Worm (Caenorhabditis elegans) whole organism, midembryonic: ENCODE measurements around the gene Y45G5AM.5.
A peak's percentile ranks its signal among the peaks of the same experiment; 100 is the strongest.

ENCODE experiments used
- T22C8.4 ChIP-seq: fragments of 200-800 bp; sonication (Bioruptor generic); IDR thresholded peaks from 2 replicates; pipeline ENCODE4 v1.3.6; 2022; ENCODE audit warnings: missing genetic modification characterization, missing compliant biosample characterization
- cog-1 ChIP-seq: sonication (generic microtip); optimal IDR thresholded peaks from 2 replicates; lab custom pipeline; 2016; ENCODE audit warnings: missing genetic modification characterization, missing compliant biosample characterization
- flt-1 ChIP-seq: fragments of 200-800 bp; sonication (Bioruptor generic); IDR thresholded peaks from 2 replicates; pipeline ENCODE4 v1.3.6; 2022; ENCODE audit warnings: missing genetic modification characterization, missing compliant biosample characterization
- klf-2 ChIP-seq: fragments of 200-800 bp; sonication (Bioruptor generic); conservative IDR thresholded peaks from 2 replicates; pipeline ENCODE4 v1.3.6; 2022; ENCODE audit warnings: missing genetic modification reagents, missing genetic modification characterization, missing compliant biosample characterization
- med-1 ChIP-seq: sonication (generic microtip); optimal IDR thresholded peaks from 2 replicates; lab custom pipeline; 2017; ENCODE audit warnings: missing genetic modification characterization, mild to moderate bottlenecking, missing compliant biosample characterization, antibody characterized with exemption, missing genetic modification reagents; ENCODE audit not compliant: insufficient read depth
- ref-1 ChIP-seq: fragments of 200-800 bp; sonication (Bioruptor generic); conservative IDR thresholded peaks from 2 replicates; pipeline ENCODE4 v1.3.6; 2022; ENCODE audit warnings: missing genetic modification reagents, missing genetic modification characterization, missing compliant biosample characterization
- tab-1 ChIP-seq: fragments of 200-800 bp; sonication (Bioruptor generic); IDR thresholded peaks from 2 replicates; pipeline ENCODE4 v1.3.6; 2022; ENCODE audit warnings: missing genetic modification characterization, missing compliant biosample characterization
- ztf-23 ChIP-seq: fragments of 200-800 bp; sonication (Bioruptor generic); IDR thresholded peaks from 2 replicates; pipeline ENCODE4 v1.3.6; 2022; ENCODE audit warnings: missing genetic modification reagents, missing genetic modification characterization, missing compliant biosample characterization
- ztf-29 ChIP-seq: fragments of 200-800 bp; sonication (Bioruptor generic); IDR thresholded peaks from 2 replicates; pipeline ENCODE4 v1.3.6; 2022; ENCODE audit warnings: missing genetic modification reagents, missing genetic modification characterization, missing compliant biosample characterization

Gene Y45G5AM.5

ce11 chrV:4162922-4163321 is 2.7 kb downstream of the Y45G5AM.5 start, which contains the start of gene Y45G5AM.4:
Gene Y45G5AM.4, plus strand, starts transcription at chrV:4163222.
- no peak for TF ChIP-seq ztf-29 (GFP tag; lab: Robert Waterston, UW)
- TF ChIP-seq cog-1 (tag; lab: Kevin White, UChicago) = no peak
- no peak for TF ChIP-seq med-1 (GFP tag; lab: Kevin White, UChicago)
- TF ChIP-seq tab-1 (GFP tag; lab: Robert Waterston, UW) = no peak
- TF ChIP-seq ztf-23 (GFP tag; lab: Robert Waterston, UW) = no peak
- TF ChIP-seq ref-1 (GFP tag; lab: Robert Waterston, UW) = no peak
- TF ChIP-seq flt-1 (GFP tag; lab: Robert Waterston, UW) = no peak
- TF ChIP-seq klf-2 (GFP tag; lab: Robert Waterston, UW) = no peak
- TF ChIP-seq T22C8.4 (GFP tag; lab: Robert Waterston, UW) = no peak

ce11 chrV:4164504-4164959 is 4.3 kb downstream of the Y45G5AM.5 start, which contains the start of gene Y45G5AM.3:
Gene Y45G5AM.3, plus strand, starts transcription at chrV:4164554.
- TF ChIP-seq ztf-23 (GFP tag; lab: Robert Waterston, UW) = no peak
- no peak for TF ChIP-seq cog-1 (tag; lab: Kevin White, UChicago)
- TF ChIP-seq T22C8.4 (GFP tag; lab: Robert Waterston, UW) = no peak
- no peak for TF ChIP-seq ref-1 (GFP tag; lab: Robert Waterston, UW)
- no peak for TF ChIP-seq tab-1 (GFP tag; lab: Robert Waterston, UW)
- TF ChIP-seq klf-2 (GFP tag; lab: Robert Waterston, UW) = no peak
- TF ChIP-seq ztf-29 (GFP tag; lab: Robert Waterston, UW) = no peak
- TF ChIP-seq flt-1 (GFP tag; lab: Robert Waterston, UW) = no peak

DNA sequence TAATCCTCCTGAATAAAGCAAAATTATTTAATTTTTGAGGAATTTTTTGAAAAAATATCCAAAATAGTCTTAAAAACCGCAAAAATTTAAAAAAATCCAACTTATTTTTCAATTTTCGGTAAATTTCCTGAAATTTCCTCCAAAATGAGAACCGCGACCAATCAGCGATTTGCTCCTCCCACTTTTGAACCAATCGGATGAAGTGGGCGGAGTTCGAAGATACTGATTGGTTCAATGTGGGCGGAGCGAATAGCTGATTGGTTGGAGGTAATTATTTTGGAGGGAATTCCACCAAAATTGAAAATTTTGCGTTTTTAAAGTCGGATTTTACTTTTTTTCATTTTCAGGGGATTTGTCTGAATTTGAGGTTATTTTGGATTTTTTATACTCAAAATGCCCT is 7.9 kb downstream of the Y45G5AM.5 start:
- TF ChIP-seq flt-1 (GFP tag; lab: Robert Waterston, UW) (no peak), T22C8.4 (GFP tag; lab: Robert Waterston, UW) (no peak), ztf-23 (GFP tag; lab: Robert Waterston, UW) (no peak), ref-1 (GFP tag; lab: Robert Waterston, UW) (no peak), tab-1 (GFP tag; lab: Robert Waterston, UW) (no peak), klf-2 (GFP tag; lab: Robert Waterston, UW) (no peak), ztf-29 (GFP tag; lab: Robert Waterston, UW) (no peak), cog-1 (tag; lab: Kevin White, UChicago) (no peak), med-1 (GFP tag; lab: Kevin White, UChicago) (no peak)

- TF ChIP-seq tab-1 (GFP tag; lab: Robert Waterston, UW) (no peak), klf-2 (GFP tag; lab: Robert Waterston, UW) (no peak), cog-1 (tag; lab: Kevin White, UChicago) (no peak), med-1 (GFP tag; lab: Kevin White, UChicago) (no peak), ztf-23 (GFP tag; lab: Robert Waterston, UW) (no peak), ref-1 (GFP tag; lab: Robert Waterston, UW) (no peak), ztf-29 (GFP tag; lab: Robert Waterston, UW) (no peak), flt-1 (GFP tag; lab: Robert Waterston, UW) (no peak), T22C8.4 (GFP tag; lab: Robert Waterston, UW) (no peak)
These were observed 9.5 kb downstream of the Y45G5AM.5 start for ce11 chrV:4169658-4170057.

- no peak for TF ChIP-seq T22C8.4 (GFP tag; lab: Robert Waterston, UW)
- TF ChIP-seq med-1 (GFP tag; lab: Kevin White, UChicago) = no peak
- TF ChIP-seq tab-1 (GFP tag; lab: Robert Waterston, UW) = no peak
- no peak for TF ChIP-seq cog-1 (tag; lab: Kevin White, UChicago)
- no peak for TF ChIP-seq ztf-23 (GFP tag; lab: Robert Waterston, UW)
- TF ChIP-seq ztf-29 (GFP tag; lab: Robert Waterston, UW) = no peak
- TF ChIP-seq ref-1 (GFP tag; lab: Robert Waterston, UW) = no peak
These were observed 10.0 kb downstream of the Y45G5AM.5 start, which contains the start of gene Y45G5AM.7 for ce11 chrV:4170138-4170537. Gene Y45G5AM.7, minus strand, starts transcription at chrV:4170238.

ce11 chrV:4175624-4176023 is 15.4 kb downstream of the Y45G5AM.5 start, which contains the start of the genes coh-4 and pid-5:
Gene coh-4, minus strand, starts transcription at chrV:4175640.
Gene pid-5, plus strand, starts transcription at chrV:4175882.
- TF ChIP-seq ztf-29 (GFP tag; lab: Robert Waterston, UW) (no peak), ref-1 (GFP tag; lab: Robert Waterston, UW) (no peak), T22C8.4 (GFP tag; lab: Robert Waterston, UW) (no peak), cog-1 (tag; lab: Kevin White, UChicago) (no peak), klf-2 (GFP tag; lab: Robert Waterston, UW) (no peak), tab-1 (GFP tag; lab: Robert Waterston, UW) (no peak), flt-1 (GFP tag; lab: Robert Waterston, UW) (no peak), med-1 (GFP tag; lab: Kevin White, UChicago) (no peak), ztf-23 (GFP tag; lab: Robert Waterston, UW) (no peak)

ce11 chrV:4181272-4181671 is 21.1 kb downstream of the Y45G5AM.5 start:
- TF ChIP-seq cog-1 (tag; lab: Kevin White, UChicago) (no peak), klf-2 (GFP tag; lab: Robert Waterston, UW) (no peak), ztf-29 (GFP tag; lab: Robert Waterston, UW) (no peak), ztf-23 (GFP tag; lab: Robert Waterston, UW) (no peak), med-1 (GFP tag; lab: Kevin White, UChicago) (no peak)

- TF ChIP-seq flt-1 (GFP tag; lab: Robert Waterston, UW) (peak; percentile 70; the same call in 1 of the 2 replicates), med-1 (GFP tag; lab: Kevin White, UChicago) (no peak)
These were observed 21.5 kb downstream of the Y45G5AM.5 start for ce11 chrV:4181727-4182126.

ce11 chrV:4182546-4182945 is 22.4 kb downstream of the Y45G5AM.5 start:
- TF ChIP-seq klf-2 (GFP tag; lab: Robert Waterston, UW) (no peak), T22C8.4 (GFP tag; lab: Robert Waterston, UW) (no peak), flt-1 (GFP tag; lab: Robert Waterston, UW) (no peak), med-1 (GFP tag; lab: Kevin White, UChicago) (no peak), ref-1 (GFP tag; lab: Robert Waterston, UW) (no peak), cog-1 (tag; lab: Kevin White, UChicago) (no peak), ztf-29 (GFP tag; lab: Robert Waterston, UW) (no peak), tab-1 (GFP tag; lab: Robert Waterston, UW) (no peak), ztf-23 (GFP tag; lab: Robert Waterston, UW) (no peak)
